Fruit fly (Drosophila melanogaster): Measurements from ENCODE around the gene Gr89a.

Gene Gr89a

dm6 chr3R:16504541-16504940 lies 5.8 kb upstream of the Gr89a start:
- TF ChIP-seq psq (GFP tag; optimal IDR thresholded peaks at IDR 0.05) (no peak), Rel (GFP tag; optimal IDR thresholded peaks at IDR 0.05) (no peak), Rel (tag; optimal IDR thresholded peaks at IDR 0.05) (no peak), fru (GFP tag; optimal IDR thresholded peaks at IDR 0.05) (no peak), HLH106 (tag; optimal IDR thresholded peaks at IDR 0.05) (no peak), CrebA (GFP tag; optimal IDR thresholded peaks at IDR 0.05; ENCODE audit: borderline replicate concordance) (no peak), tai (GFP tag; optimal IDR thresholded peaks at IDR 0.05) (no peak), Vsx2 (GFP tag; optimal IDR thresholded peaks at IDR 0.05; ENCODE audit: partially characterized antibody) (no peak), Myc (optimal IDR thresholded peaks at IDR 0.05) (no peak), ey (GFP tag; optimal IDR thresholded peaks at IDR 0.05) (no peak)

- TF ChIP-seq GATAd (GFP tag; optimal IDR thresholded peaks at IDR 0.05) (no peak), Vsx2 (GFP tag; optimal IDR thresholded peaks at IDR 0.05; ENCODE audit: partially characterized antibody) (peak; percentile 10), HLH106 (tag; optimal IDR thresholded peaks at IDR 0.05) (no peak), h (GFP tag; optimal IDR thresholded peaks at IDR 0.05) (no peak), Dfd (GFP tag; optimal IDR thresholded peaks at IDR 0.05) (no peak), Dif (GFP tag; optimal IDR thresholded peaks at IDR 0.05; ENCODE audit: partially characterized antibody) (no peak), CG32264 (GFP tag; optimal IDR thresholded peaks at IDR 0.05) (no peak), psq (GFP tag; optimal IDR thresholded peaks at IDR 0.05) (peak; percentile 60)
These were observed 4.0 kb upstream of the Gr89a start, which contains the start of gene CG42342 for dm6 chr3R:16502595-16503305. CG42342 (plus strand) TSS chr3R:16502770.

- TF ChIP-seq ey (GFP tag; optimal IDR thresholded peaks at IDR 0.05) (peak; percentile 16), Mio (GFP tag; optimal IDR thresholded peaks at IDR 0.05) (no peak), sage (GFP tag; optimal IDR thresholded peaks at IDR 0.05) (no peak), foxo (GFP tag; optimal IDR thresholded peaks at IDR 0.05) (peak in 1 of 2 experiments; percentile 28), Hnf4 (GFP tag; optimal IDR thresholded peaks at IDR 0.05) (peak; percentile 26), GATAd (GFP tag; optimal IDR thresholded peaks at IDR 0.05) (no peak), fru (GFP tag; optimal IDR thresholded peaks at IDR 0.05) (peak; percentile 47), OdsH (GFP tag; optimal IDR thresholded peaks at IDR 0.05) (peak; percentile 28), Vsx2 (GFP tag; optimal IDR thresholded peaks at IDR 0.05; ENCODE audit: partially characterized antibody) (peak; percentile 90), usp (GFP tag; optimal IDR thresholded peaks at IDR 0.05) (no peak), tai (GFP tag; optimal IDR thresholded peaks at IDR 0.05) (no peak), rgr (GFP tag; optimal IDR thresholded peaks at IDR 0.05) (peak; percentile 40), lola (GFP tag; optimal IDR thresholded peaks at IDR 0.05) (no peak), HLH106 (tag; optimal IDR thresholded peaks at IDR 0.05) (no peak), br (GFP tag; optimal IDR thresholded peaks at IDR 0.05) (peak; percentile 8), Hr78 (GFP tag; optimal IDR thresholded peaks at IDR 0.05) (no peak), h (GFP tag; optimal IDR thresholded peaks at IDR 0.05) (peak; percentile 28)
These were observed 2.4 kb upstream of the Gr89a start, which contains the start of gene Decay for dm6 chr3R:16500919-16501851. Decay (minus strand) TSS chr3R:16501050.

dm6 chr3R:16497379-16497778 lies 1.4 kb downstream of the Gr89a start:
- no peak for TF ChIP-seq Sp1 (GFP tag; optimal IDR thresholded peaks at IDR 0.05)
- TF ChIP-seq GATAd (GFP tag; optimal IDR thresholded peaks at IDR 0.05), result no peak
- TF ChIP-seq h (GFP tag; optimal IDR thresholded peaks at IDR 0.05), result peak; percentile 67
- TF ChIP-seq Hnf4 (GFP tag; optimal IDR thresholded peaks at IDR 0.05), result no peak
- TF ChIP-seq CG9705 (GFP tag; optimal IDR thresholded peaks at IDR 0.05), result peak; percentile 26
- TF ChIP-seq dl (GFP tag; optimal IDR thresholded peaks at IDR 0.05; ENCODE audit: insufficient read depth in 1 of 2, partially characterized antibody in 2 of 2), result no peak
- peak; percentile 23 for TF ChIP-seq sage (GFP tag; optimal IDR thresholded peaks at IDR 0.05)
- TF ChIP-seq Mio (GFP tag; optimal IDR thresholded peaks at IDR 0.05), result no peak
- no peak for TF ChIP-seq CG32264 (GFP tag; optimal IDR thresholded peaks at IDR 0.05)
- TF ChIP-seq Hr83 (GFP tag; optimal IDR thresholded peaks at IDR 0.05; ENCODE audit: poor library complexity, severe bottlenecking), result peak; percentile 80
- TF ChIP-seq foxo (GFP tag; optimal IDR thresholded peaks at IDR 0.05), result peak in 1 of 2 experiments; percentile 80
- TF ChIP-seq Rel (GFP tag; optimal IDR thresholded peaks at IDR 0.05), result no peak
- no peak for TF ChIP-seq Rel (tag; optimal IDR thresholded peaks at IDR 0.05)
- TF ChIP-seq Dif (GFP tag; optimal IDR thresholded peaks at IDR 0.05; ENCODE audit: partially characterized antibody), result no peak
- TF ChIP-seq fru (GFP tag; optimal IDR thresholded peaks at IDR 0.05), result peak; percentile 66
- TF ChIP-seq br (GFP tag; optimal IDR thresholded peaks at IDR 0.05), result peak; percentile 57
- peak; percentile 63 for TF ChIP-seq psq (GFP tag; optimal IDR thresholded peaks at IDR 0.05)
- no peak for TF ChIP-seq Abd-B (GFP tag; optimal IDR thresholded peaks at IDR 0.05)
- TF ChIP-seq usp (GFP tag; optimal IDR thresholded peaks at IDR 0.05), result no peak
- no peak for TF ChIP-seq tai (GFP tag; optimal IDR thresholded peaks at IDR 0.05)
- TF ChIP-seq dsf (GFP tag; optimal IDR thresholded peaks at IDR 0.05; ENCODE audit: borderline replicate concordance), result no peak
- TF ChIP-seq sv (GFP tag; optimal IDR thresholded peaks at IDR 0.05), result peak; percentile 66
- no peak for TF ChIP-seq Dfd (GFP tag; optimal IDR thresholded peaks at IDR 0.05)
- no peak for TF ChIP-seq brk (GFP tag; optimal IDR thresholded peaks at IDR 0.05)
- peak; percentile 26 for TF ChIP-seq ey (GFP tag; optimal IDR thresholded peaks at IDR 0.05)
- TF ChIP-seq OdsH (GFP tag; optimal IDR thresholded peaks at IDR 0.05), result peak; percentile 69
- peak; percentile 89 for TF ChIP-seq Myc (optimal IDR thresholded peaks at IDR 0.05)
- TF ChIP-seq Hr78 (GFP tag; optimal IDR thresholded peaks at IDR 0.05), result no peak
- TF ChIP-seq CrebA (GFP tag; optimal IDR thresholded peaks at IDR 0.05; ENCODE audit: borderline replicate concordance), result no peak
- TF ChIP-seq HLH106 (tag; optimal IDR thresholded peaks at IDR 0.05), result peak; percentile 69
- no peak for TF ChIP-seq N (GFP tag; optimal IDR thresholded peaks at IDR 0.05)
- TF ChIP-seq pan (optimal IDR thresholded peaks at IDR 0.05), result no peak
- peak; percentile 44 for TF ChIP-seq dmrt93B (GFP tag; optimal IDR thresholded peaks at IDR 0.05)
- TF ChIP-seq rgr (GFP tag; optimal IDR thresholded peaks at IDR 0.05), result peak; percentile 74

Data from whole organism, wandering third instar larva.